Worm (Caenorhabditis elegans): ENCODE data around the gene mask-1.
A peak's percentile ranks its signal among the peaks of the same experiment; 100 is the strongest.

mask-1 gene

ce11 chrIV:10346948-10347347, 27.8 kb upstream of the mask-1 start:
- TF ChIP-seq ama-1 (optimal IDR thresholded peaks at IDR 0.05): no peak
- no peak for TF ChIP-seq nhr-43 (tag; optimal IDR thresholded peaks at IDR 0.05; ENCODE audit: poor library complexity, severe bottlenecking)
- no peak for TF ChIP-seq hmg-11 (tag; optimal IDR thresholded peaks at IDR 0.05)
- no peak for TF ChIP-seq nhr-11 (tag; optimal IDR thresholded peaks at IDR 0.05)
- TF ChIP-seq zag-1 (tag; optimal IDR thresholded peaks at IDR 0.05): no peak
- no peak for TF ChIP-seq nhr-23 (tag; optimal IDR thresholded peaks at IDR 0.05)
- TF ChIP-seq mdl-1 (tag; optimal IDR thresholded peaks at IDR 0.05): no peak
- TF ChIP-seq egl-5 (tag; optimal IDR thresholded peaks at IDR 0.05): no peak
- no peak for TF ChIP-seq pqm-1 (tag; optimal IDR thresholded peaks at IDR 0.05)
- TF ChIP-seq mml-1 (tag; optimal IDR thresholded peaks at IDR 0.05): no peak
- TF ChIP-seq jun-1 (tag; optimal IDR thresholded peaks at IDR 0.05): no peak
- TF ChIP-seq elt-3 (tag; optimal IDR thresholded peaks at IDR 0.05): no peak
- no peak for TF ChIP-seq nhr-76 (tag; optimal IDR thresholded peaks at IDR 0.05)
- no peak for TF ChIP-seq daf-12 (tag; optimal IDR thresholded peaks at IDR 0.05)
- no peak for TF ChIP-seq ceh-16 (tag; optimal IDR thresholded peaks at IDR 0.05)
- no peak for TF ChIP-seq fkh-2 (tag; optimal IDR thresholded peaks at IDR 0.05)

- no peak for TF ChIP-seq mdl-1 (tag; optimal IDR thresholded peaks at IDR 0.05)
- no peak for TF ChIP-seq ztf-4 (tag; optimal IDR thresholded peaks at IDR 0.05)
- TF ChIP-seq ZK546.5 (tag; optimal IDR thresholded peaks at IDR 0.05): no peak
- TF ChIP-seq elt-1 (tag; optimal IDR thresholded peaks at IDR 0.05): no peak
- no peak for TF ChIP-seq nhr-11 (tag; optimal IDR thresholded peaks at IDR 0.05)
- TF ChIP-seq jun-1 (tag; optimal IDR thresholded peaks at IDR 0.05): no peak
- no peak for TF ChIP-seq egl-5 (tag; optimal IDR thresholded peaks at IDR 0.05)
- no peak for TF ChIP-seq ama-1 (optimal IDR thresholded peaks at IDR 0.05)
- TF ChIP-seq elt-3 (tag; optimal IDR thresholded peaks at IDR 0.05): no peak
- no peak for TF ChIP-seq nhr-77 (tag; optimal IDR thresholded peaks at IDR 0.05)
- no peak for TF ChIP-seq lin-15B (tag; optimal IDR thresholded peaks at IDR 0.05)
- TF ChIP-seq daf-12 (tag; optimal IDR thresholded peaks at IDR 0.05): no peak
- no peak for TF ChIP-seq egl-27 (tag; optimal IDR thresholded peaks at IDR 0.05)
- TF ChIP-seq fos-1 (tag; optimal IDR thresholded peaks at IDR 0.05): no peak
- TF ChIP-seq fkh-10 (GFP tag; optimal IDR thresholded peaks at IDR 0.05): no peak
- TF ChIP-seq nhr-43 (tag; optimal IDR thresholded peaks at IDR 0.05; ENCODE audit: poor library complexity, severe bottlenecking): no peak
Measured at ce11 chrIV:10347528-10347927, 27.2 kb upstream of the mask-1 start.

ce11 chrIV:10349871-10350640, 24.6 kb upstream of the mask-1 start, which contains the start of the genes unc-43 and Y43C5B.3:
Gene unc-43, minus strand, starts transcription at chrIV:10350217.
Gene Y43C5B.3, plus strand, starts transcription at chrIV:10350590.
- TF ChIP-seq ztf-11 (tag; optimal IDR thresholded peaks at IDR 0.05): no peak
- TF ChIP-seq pha-4 (tag; optimal IDR thresholded peaks at IDR 0.05): peak; percentile 66
- TF ChIP-seq nhr-23 (tag; optimal IDR thresholded peaks at IDR 0.05): no peak
- no peak for TF ChIP-seq aly-2 (tag; optimal IDR thresholded peaks at IDR 0.05)
- TF ChIP-seq elt-2 (tag; optimal IDR thresholded peaks at IDR 0.05): peak; percentile 84
- peak; percentile 86 for TF ChIP-seq pqm-1 (tag; optimal IDR thresholded peaks at IDR 0.05)
- TF ChIP-seq unc-39 (tag; optimal IDR thresholded peaks at IDR 0.05): no peak
- TF ChIP-seq nfya-1 (tag; optimal IDR thresholded peaks at IDR 0.05; ENCODE audit: insufficient read depth): no peak

ce11 chrIV:10352243-10352642, 22.5 kb upstream of the mask-1 start, which contains the start of gene Y43C5B.2:
Gene Y43C5B.2, minus strand, starts transcription at chrIV:10352343.
- TF ChIP-seq jun-1 (tag; optimal IDR thresholded peaks at IDR 0.05) (no peak), eor-1 (tag; optimal IDR thresholded peaks at IDR 0.05) (no peak), egl-27 (tag; optimal IDR thresholded peaks at IDR 0.05) (no peak), nhr-237 (tag; optimal IDR thresholded peaks at IDR 0.05) (no peak), elt-3 (tag; optimal IDR thresholded peaks at IDR 0.05) (no peak), daf-12 (tag; optimal IDR thresholded peaks at IDR 0.05) (no peak), hmg-11 (tag; optimal IDR thresholded peaks at IDR 0.05) (no peak), ztf-11 (tag; optimal IDR thresholded peaks at IDR 0.05) (no peak), nhr-67 (tag; optimal IDR thresholded peaks at IDR 0.05) (no peak), unc-39 (tag; optimal IDR thresholded peaks at IDR 0.05) (no peak)

- no peak for TF ChIP-seq fkh-2 (tag; optimal IDR thresholded peaks at IDR 0.05)
- no peak for TF ChIP-seq tbx-2 (tag; optimal IDR thresholded peaks at IDR 0.05)
- TF ChIP-seq snpc-4 (tag; optimal IDR thresholded peaks at IDR 0.05): no peak
- no peak for TF ChIP-seq ceh-16 (tag; optimal IDR thresholded peaks at IDR 0.05)
- no peak for TF ChIP-seq pqm-1 (tag; optimal IDR thresholded peaks at IDR 0.05)
- TF ChIP-seq nhr-25 (tag; optimal IDR thresholded peaks at IDR 0.05): no peak
- no peak for TF ChIP-seq ceh-82 (tag; optimal IDR thresholded peaks at IDR 0.05)
- TF ChIP-seq pha-4 (tag; optimal IDR thresholded peaks at IDR 0.05): no peak
- no peak for TF ChIP-seq mml-1 (tag; optimal IDR thresholded peaks at IDR 0.05)
- TF ChIP-seq skn-1 (tag; optimal IDR thresholded peaks at IDR 0.05): no peak
- no peak for TF ChIP-seq elt-3 (tag; optimal IDR thresholded peaks at IDR 0.05)
- TF ChIP-seq mdl-1 (tag; optimal IDR thresholded peaks at IDR 0.05): no peak
Measured at ce11 chrIV:10357072-10357471, 17.6 kb upstream of the mask-1 start, which contains the start of gene R11A8.1. Gene R11A8.1, minus strand, starts transcription at chrIV:10357172.
